Fruit fly (Drosophila melanogaster): Measurements from ENCODE around the gene CG9171.

dm6 chr2L:5823704-5824103 is 23.7 kb upstream of the CG9171 start, which contains the start of gene TrissinR:
- TF ChIP-seq Eip75B (GFP tag; optimal IDR thresholded peaks at IDR 0.05) (no peak), CG6163 (GFP tag; IDR thresholded peaks at IDR 0.05) (no peak), Eip93F (GFP tag; optimal IDR thresholded peaks at IDR 0.05) (no peak), ss (GFP tag; optimal IDR thresholded peaks at IDR 0.05) (no peak), CG32006 (GFP tag; optimal IDR thresholded peaks at IDR 0.05) (no peak), Hr38 (GFP tag; optimal IDR thresholded peaks at IDR 0.05) (no peak), Smox (GFP tag; optimal IDR thresholded peaks at IDR 0.05) (no peak)
